Worm (Caenorhabditis elegans) whole organism, L1 larva: ENCODE results near the gene skr-13.

ENCODE experiments used
- blmp-1 ChIP-seq: fragments of 150-350 bp; optimal IDR thresholded peaks from 2 replicates; lab custom pipeline; 2014; ENCODE audit warnings: missing biosample characterization, missing genetic modification characterization
- ceh-82 ChIP-seq, 3 experiments: fragments of 150-350 bp in 1 of 3; sonication (generic microtip) in 2 of 3; optimal IDR thresholded peaks; 2 replicates each; lab custom pipeline; 2014 to 2017; ENCODE audit warnings: missing biosample characterization in 3 of 3, missing genetic modification characterization in 3 of 3
- dpl-1 ChIP-seq, 3 experiments: fragments of 150-350 bp in 2 of 3; sonication (generic microtip) in 1 of 3; optimal IDR thresholded peaks; 2 replicates each; lab custom pipeline; 2014 to 2017; ENCODE audit warnings: missing biosample characterization in 3 of 3, missing genetic modification characterization in 3 of 3, missing genetic modification reagents in 3 of 3
- elt-3 ChIP-seq, 6 experiments: fragments of 150-350 bp in 1 of 6; sonication (generic microtip); optimal IDR thresholded peaks; 2 replicates each; lab custom pipeline; 2017 to 2018; ENCODE audit warnings: missing biosample characterization in 6 of 6, missing genetic modification characterization in 6 of 6, inconsistent platforms in 1 of 6
- grh-1 ChIP-seq: fragments of 200-800 bp; sonication (Bioruptor generic); IDR thresholded peaks from 2 replicates; pipeline ENCODE4 v1.3.6; 2022; ENCODE audit warnings: missing genetic modification reagents, missing genetic modification characterization, missing compliant biosample characterization
- lsy-2 ChIP-seq, 2 experiments: fragments of 150-350 bp; optimal IDR thresholded peaks; 2 replicates each; lab custom pipeline; 2014; ENCODE audit warnings: missing biosample characterization in 2 of 2, missing genetic modification characterization in 2 of 2
- snpc-4 ChIP-seq: fragments of 150-350 bp; optimal IDR thresholded peaks from 2 replicates; lab custom pipeline; 2014; ENCODE audit warnings: missing biosample characterization, missing genetic modification characterization
- unc-86 ChIP-seq: sonication (generic microtip); optimal IDR thresholded peaks from 2 replicates; lab custom pipeline; 2016; ENCODE audit warnings: missing genetic modification characterization, missing compliant biosample characterization
- ztf-11 ChIP-seq, 2 experiments: sonication (generic microtip); optimal IDR thresholded peaks; 2 replicates each; lab custom pipeline; 2016 to 2017; ENCODE audit warnings: missing genetic modification characterization in 2 of 2, missing biosample characterization in 1 of 2, missing compliant biosample characterization in 1 of 2
- ztf-4 ChIP-seq: fragments of 150-350 bp; optimal IDR thresholded peaks from 2 replicates; lab custom pipeline; 2014; ENCODE audit warnings: missing biosample characterization, missing genetic modification characterization

DNA sequence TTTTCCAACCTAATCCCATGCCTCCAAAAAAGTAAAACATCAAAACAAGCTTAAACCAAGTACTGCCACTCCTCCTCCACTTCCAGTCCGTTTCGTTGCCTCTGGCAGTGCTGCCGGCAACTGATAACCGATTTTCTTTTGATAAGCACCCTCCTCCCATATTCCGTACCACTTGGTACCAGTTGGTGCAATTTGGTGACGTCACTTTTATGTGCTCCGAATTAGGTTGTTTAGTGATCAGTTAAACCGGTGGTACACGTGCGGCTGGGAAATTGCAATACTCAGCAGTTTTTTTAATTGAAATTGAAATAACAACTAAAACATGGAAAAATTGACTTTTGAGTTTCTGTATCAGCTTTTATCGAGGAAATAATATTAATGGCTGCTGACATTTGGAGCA is 11.7 kb upstream of the skr-13 start:
- TF ChIP-seq blmp-1: no peak
- TF ChIP-seq ztf-4 (tag; lab: Kevin White, UChicago): no peak
- TF ChIP-seq grh-1 (GFP tag; lab: Robert Waterston, UW): no peak
- TF ChIP-seq lsy-2 (tag; optimal IDR thresholded peaks at IDR 0.05; lab: Kevin White, UChicago): no peak
- no peak for TF ChIP-seq snpc-4 (tag; lab: Kevin White, UChicago)
- no peak for TF ChIP-seq unc-86 (tag; lab: Kevin White, UChicago)
- no peak for TF ChIP-seq elt-3 (tag; optimal IDR thresholded peaks at IDR 0.05; lab: Kevin White, UChicago)
- no peak for TF ChIP-seq ztf-11 (tag; optimal IDR thresholded peaks at IDR 0.05; lab: Kevin White, UChicago)
- TF ChIP-seq dpl-1 (GFP tag; optimal IDR thresholded peaks at IDR 0.05; lab: Kevin White, UChicago): no peak
- no peak for TF ChIP-seq ceh-82 (tag; optimal IDR thresholded peaks at IDR 0.05; lab: Kevin White, UChicago)
